Worm (Caenorhabditis elegans) whole organism, L4/young adult: ENCODE results near the gene R144.3.

ENCODE experiments used
- W03F9.2 ChIP-seq: fragments of 150-350 bp; optimal IDR thresholded peaks from 2 replicates; lab custom pipeline; 2014; ENCODE audit warnings: missing biosample characterization, missing genetic modification characterization
- dao-5 ChIP-seq: sonication (generic microtip); optimal IDR thresholded peaks from 2 replicates; lab custom pipeline; 2016; ENCODE audit warnings: missing genotype, missing genetic modification characterization, moderate library complexity, missing compliant biosample characterization
- him-1 ChIP-seq: sonication (generic microtip); optimal IDR thresholded peaks from 2 replicates; lab custom pipeline; 2016; ENCODE audit warnings: missing genotype, missing genetic modification reagents, missing genetic modification characterization, missing compliant biosample characterization

The R144.3 gene

DNA sequence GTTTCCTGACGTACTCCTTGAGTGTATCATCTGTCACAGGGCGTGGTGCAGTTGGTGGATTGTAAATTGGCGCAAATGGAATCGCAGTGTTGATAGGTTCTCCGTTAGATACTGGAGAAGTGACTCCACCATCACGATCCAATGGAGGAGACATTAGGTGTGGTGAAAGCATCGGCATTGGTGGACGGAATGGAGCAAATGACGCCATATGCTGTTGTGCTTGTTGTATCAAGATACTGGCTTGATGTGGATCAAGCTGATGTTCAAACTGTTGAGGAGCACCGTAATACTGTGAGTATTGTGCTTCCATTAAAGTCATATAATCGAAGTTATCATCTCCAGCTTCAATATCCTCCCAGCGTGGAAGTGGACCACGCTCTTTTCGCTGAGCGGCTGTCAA lies 9.3 kb upstream of the R144.3 start:
- TF ChIP-seq him-1 (tag; lab: Kevin White, UChicago): no peak
- no peak for TF ChIP-seq W03F9.2
- TF ChIP-seq dao-5: no peak

DNA sequence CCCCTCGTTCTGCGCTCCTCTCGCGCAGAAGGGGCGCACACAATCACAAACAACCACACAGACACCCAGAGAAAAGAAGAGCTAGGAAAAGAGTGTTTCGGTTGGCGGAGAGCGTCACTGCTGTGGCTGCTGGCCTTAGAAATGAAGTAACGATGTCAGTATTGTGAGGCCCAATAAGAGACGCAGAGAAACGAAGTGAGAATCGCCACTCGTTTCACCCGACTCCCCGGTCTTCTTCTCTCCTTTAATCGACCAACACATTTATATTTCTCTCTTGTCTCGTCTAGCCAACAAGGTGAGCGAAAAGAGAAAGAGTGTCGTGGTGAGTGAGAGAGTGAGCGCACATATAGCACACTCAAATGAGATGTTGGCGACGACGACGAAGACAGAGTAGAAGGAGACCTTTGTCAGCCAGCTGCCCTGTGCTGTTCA lies 7.9 kb upstream of the R144.3 start:
- TF ChIP-seq dao-5: no peak
- TF ChIP-seq him-1 (tag; lab: Kevin White, UChicago): peak; percentile 67
- TF ChIP-seq W03F9.2: peak; percentile 57

DNA sequence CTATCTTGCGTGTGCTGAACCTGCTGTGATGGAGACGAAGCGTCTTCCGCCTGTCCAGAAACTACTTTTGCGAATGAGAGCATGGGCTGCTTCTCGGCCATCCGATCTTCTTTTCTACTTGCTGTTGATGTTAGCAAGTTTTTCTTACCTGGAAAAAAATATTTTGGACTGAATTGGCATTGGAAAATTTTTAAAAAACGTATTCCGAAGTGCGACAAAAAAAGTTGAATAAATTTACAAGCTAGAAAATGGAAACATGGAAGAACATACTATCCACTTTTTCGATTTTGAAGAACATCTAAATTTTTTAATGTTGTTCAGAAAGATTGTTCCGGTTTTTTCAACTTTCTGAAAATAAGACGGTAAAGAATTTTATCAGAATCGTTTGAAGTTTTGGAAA lies 4.2 kb upstream of the R144.3 start, which contains the start of gene larp-1:
Gene larp-1 (minus strand): TSS at position 101 of the 400 bp plus-strand sequence.
- TF ChIP-seq dao-5: no peak
- TF ChIP-seq W03F9.2: no peak
- no peak for TF ChIP-seq him-1 (tag; lab: Kevin White, UChicago)

DNA sequence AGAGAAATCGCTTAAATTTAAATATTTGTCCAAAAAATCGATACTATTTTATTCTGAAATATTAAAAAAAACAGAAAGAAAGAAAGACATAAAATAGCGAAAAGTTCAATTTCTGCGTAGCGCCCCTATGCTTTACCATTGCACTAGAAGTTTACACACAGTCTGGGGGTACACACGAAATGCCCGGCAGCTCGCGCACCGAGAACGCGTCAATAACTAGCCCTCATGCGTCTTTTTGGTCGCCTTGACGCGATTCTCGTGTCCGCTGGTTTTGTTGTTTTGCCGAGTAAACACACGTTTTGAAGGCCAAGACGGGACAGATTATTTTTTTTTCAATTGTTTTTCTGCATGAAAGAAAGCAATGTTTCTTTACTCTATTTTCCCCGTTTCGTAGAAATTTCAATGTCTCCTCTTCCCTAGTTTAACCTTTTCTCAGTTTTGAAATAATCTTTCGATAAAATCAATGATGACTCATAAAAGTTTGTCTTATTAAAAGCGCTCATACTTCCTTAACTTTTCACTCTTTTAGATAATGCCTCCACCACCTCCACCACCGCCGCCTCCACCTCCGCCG lies 3.6 kb upstream of the R144.3 start, which contains the start of gene wip-1:
Gene wip-1 (plus strand): TSS at position 524 of the 574 bp plus-strand sequence.
- peak; percentile 72 for TF ChIP-seq dao-5
- TF ChIP-seq W03F9.2: peak; percentile 98
- peak; percentile 98 for TF ChIP-seq him-1 (tag; lab: Kevin White, UChicago)

DNA sequence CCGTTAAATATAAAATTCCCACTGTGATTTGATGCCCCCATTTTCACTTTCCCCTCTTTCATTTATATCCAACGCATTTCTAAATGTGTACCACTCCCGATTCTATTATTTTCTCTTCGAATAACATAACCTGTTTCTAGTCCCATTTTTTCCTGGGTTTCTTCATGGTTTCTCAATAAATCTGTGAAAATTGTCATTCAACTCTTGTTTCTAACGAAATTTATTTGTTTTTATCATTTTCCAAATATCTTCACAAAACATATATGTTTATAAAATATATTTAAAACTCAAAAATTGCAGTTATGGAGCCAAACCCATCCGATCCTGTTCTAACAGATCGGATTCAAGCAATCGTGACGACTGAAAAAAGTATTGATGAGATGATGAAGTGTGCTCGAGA lies 865 bp upstream of the R144.3 start, which contains the start of gene mdt-11:
Gene mdt-11 (plus strand): TSS at position 301 of the 400 bp plus-strand sequence.
- TF ChIP-seq dao-5: no peak
- TF ChIP-seq him-1 (tag; lab: Kevin White, UChicago): no peak

DNA sequence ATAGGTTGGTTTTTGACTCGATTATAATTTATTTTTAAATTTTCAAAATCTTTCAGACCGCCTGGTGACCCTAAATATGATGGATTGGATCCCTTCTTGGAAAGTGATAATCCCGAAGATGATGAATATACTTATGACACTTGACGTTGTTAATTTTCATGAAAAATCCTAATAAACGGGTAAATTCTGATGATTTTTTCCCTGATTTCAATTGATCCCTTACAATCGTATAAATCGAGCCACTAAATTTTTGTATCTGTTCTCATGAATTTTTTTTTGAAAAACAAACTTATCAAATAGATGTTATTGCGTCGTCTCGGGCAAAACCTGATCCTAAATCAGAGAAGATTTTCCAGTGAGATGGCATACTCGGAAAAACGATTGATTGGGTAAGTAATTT lies 1.2 kb downstream of the R144.3 start, which contains the start of gene R144.13:
Gene R144.13 (plus strand): TSS at position 301 of the 400 bp plus-strand sequence.
- TF ChIP-seq dao-5: no peak
- no peak for TF ChIP-seq him-1 (tag; lab: Kevin White, UChicago)
- TF ChIP-seq W03F9.2: no peak

DNA sequence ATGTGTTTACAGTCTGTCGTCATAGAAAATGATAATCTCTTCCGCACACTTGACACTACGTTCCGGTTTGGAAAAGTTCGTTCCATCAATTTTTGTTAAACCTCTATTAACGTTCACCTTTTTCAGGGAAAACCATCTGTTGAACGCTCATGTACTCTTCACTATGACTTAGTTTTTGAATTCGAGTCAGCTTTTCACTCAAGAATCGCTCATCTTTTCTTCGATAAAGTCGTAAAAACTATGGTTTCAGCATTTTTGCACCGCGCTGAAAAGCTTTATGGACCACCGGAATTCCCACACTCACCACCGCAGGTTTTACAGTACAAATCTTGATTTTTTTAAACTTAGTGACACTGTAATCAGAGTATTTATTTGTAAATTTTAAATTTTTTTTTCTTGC lies 1.9 kb downstream of the R144.3 start:
- TF ChIP-seq W03F9.2 (no peak), him-1 (tag; lab: Kevin White, UChicago) (no peak), dao-5 (no peak)

DNA sequence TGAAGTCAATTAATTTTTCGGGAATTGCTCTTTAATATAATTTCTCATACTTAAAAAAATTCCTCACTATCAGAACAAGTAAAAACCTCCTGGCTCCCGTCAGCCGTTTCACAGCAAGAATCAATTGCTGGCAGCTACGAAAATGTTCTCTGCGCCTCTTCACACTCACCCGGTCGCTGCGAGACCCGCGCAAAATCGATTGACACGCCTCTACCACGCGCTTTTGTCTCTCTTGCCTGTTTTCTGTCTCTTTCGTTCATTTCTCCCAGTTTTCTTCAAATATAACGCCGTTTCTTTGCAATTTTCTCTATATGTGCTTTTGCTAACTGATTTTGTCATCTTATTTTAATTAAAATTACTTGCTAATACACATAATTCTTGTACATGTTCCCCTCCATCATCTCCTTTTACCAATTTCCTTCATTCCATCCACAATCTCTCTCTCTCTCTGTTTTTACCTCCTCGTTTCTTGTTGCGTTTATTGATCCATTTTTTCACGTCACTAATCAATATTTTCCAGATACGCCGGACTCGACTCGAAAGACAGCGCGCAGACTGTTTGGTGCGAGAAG lies 2.7 kb downstream of the R144.3 start, which contains the start of gene pcf-11:
Gene pcf-11 (plus strand): TSS at position 522 of the 572 bp plus-strand sequence.
- TF ChIP-seq dao-5 (no peak), him-1 (tag; lab: Kevin White, UChicago) (no peak), W03F9.2 (peak; percentile 34)

DNA sequence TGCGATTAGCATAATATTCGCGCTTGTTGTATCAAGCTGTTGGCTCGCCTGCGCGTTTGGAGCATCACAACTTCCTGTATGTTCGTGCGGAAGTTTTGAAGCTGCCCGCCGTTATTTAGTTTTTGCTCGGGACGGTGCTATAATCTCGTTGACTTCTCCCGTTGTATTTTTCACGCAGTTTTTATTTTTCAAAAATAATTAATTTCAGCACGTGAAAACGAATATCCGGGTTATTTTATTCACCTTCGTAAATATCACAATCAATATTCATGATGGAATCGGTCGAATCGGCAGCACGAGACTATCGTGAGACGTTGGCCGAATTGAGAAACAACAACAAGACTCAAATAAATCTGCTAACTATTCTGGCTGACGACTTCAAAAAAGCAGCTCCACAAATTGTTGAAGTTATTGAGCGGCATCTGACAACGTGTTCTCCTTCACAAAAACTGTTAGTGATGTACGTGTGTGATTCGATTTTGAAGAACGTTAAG lies 3.4 kb downstream of the R144.3 start:
- no peak for TF ChIP-seq dao-5
- TF ChIP-seq him-1 (tag; lab: Kevin White, UChicago): no peak
- no peak for TF ChIP-seq W03F9.2

DNA sequence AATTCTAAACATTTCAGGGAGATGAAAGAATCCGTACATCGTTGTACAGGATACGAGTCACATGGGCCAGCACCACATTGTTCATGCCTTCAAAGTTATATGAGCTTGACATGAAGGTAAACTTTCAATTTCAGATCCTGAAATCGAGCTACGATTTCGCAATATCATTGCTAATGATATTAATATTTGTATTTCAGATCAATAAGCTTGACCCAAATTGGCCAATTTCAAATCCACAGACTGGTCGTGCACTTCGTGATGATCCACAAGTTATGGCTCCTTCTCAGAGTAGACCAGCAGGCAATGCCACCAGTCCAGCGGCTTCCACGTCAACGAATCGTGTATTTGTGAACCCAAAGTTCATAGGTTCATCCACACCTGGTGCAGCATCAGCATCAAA lies 4.6 kb downstream of the R144.3 start:
- TF ChIP-seq dao-5 (no peak), him-1 (tag; lab: Kevin White, UChicago) (no peak), W03F9.2 (no peak)

DNA sequence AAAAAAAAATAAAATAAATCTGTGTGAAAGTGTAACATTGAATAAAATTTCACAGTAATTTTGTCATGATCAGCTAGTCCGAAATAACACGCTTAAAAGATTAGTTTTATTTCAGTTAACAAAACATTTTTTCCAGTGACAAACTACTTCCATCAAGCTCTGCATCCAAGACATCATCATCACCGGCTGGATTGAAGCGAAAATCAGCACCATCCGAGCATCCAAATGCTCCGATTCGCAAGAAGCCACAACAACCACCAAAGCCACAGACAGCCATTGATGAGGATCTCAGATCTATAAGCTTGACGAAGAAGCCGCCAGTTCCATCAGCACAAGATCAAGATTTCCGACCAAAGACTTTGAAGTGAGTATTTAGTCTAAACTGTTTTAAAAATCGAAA lies 5.4 kb downstream of the R144.3 start:
- TF ChIP-seq dao-5 (no peak), W03F9.2 (no peak), him-1 (tag; lab: Kevin White, UChicago) (no peak)

DNA sequence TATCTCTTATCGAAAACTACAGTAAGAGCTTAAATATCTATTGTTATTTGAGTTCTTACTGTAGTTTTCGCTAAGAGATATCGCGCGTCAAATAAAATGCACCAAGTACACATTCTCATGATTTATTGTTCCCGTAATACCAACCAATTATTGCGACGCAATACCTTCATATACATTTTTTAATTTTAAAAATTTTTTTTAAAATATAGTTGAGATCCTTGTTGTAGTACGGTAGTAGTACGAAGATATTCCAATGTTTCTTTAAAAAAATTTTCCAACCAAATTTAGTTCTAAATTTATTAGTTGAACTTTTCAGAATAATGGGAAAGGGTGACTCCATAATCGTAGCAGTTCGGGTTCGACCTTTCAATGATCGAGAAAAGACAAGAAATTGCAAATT lies 8.8 kb downstream of the R144.3 start, which contains the start of gene klp-6:
Gene klp-6 (plus strand): TSS at position 301 of the 400 bp plus-strand sequence.
- no peak for TF ChIP-seq him-1 (tag; lab: Kevin White, UChicago)
- no peak for TF ChIP-seq W03F9.2
- no peak for TF ChIP-seq dao-5

DNA sequence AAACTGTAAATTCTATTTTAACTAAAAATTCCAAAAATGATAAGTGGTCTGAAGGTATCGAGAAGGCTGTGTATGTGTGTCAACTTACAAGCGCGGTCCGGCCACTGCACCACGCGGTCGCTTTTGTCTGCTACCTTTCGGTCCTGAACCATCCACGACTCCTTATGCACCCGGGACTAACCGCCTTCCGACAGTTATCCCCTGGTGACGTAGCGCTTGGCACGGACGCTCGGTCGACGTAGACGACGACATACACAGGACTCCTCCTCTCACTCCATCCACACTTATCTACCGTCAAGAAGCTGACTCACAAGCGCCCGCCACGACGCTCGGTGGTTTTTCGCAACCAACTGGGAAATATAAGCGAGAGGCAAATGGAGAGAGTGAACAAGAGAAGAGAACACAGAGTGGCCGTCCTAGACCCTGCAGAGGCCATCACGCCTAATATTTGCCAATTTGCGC lies 9.6 kb downstream of the R144.3 start:
- TF ChIP-seq him-1 (tag; lab: Kevin White, UChicago) (peak; percentile 81), dao-5 (peak; percentile 78)

DNA sequence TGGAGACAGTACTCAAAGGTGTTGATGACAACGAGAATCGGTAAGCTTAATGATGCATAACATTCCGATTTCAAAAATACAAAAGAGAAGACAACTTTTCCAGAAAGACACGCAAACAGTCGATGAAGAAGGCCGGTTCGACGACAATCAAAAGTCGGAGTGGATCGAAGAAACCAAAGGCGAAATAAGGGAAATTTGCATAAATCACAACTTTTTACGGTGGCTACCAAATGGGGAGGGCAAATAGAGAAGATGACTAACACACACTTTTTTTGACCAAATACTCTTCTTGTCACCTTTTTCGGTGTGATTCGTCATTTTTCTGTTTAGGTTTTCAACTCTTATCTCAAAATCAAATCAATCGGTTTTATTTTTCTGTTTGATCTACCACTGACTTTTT lies 14.4 kb downstream of the R144.3 start, which contains the start of gene C45G9.6:
Gene C45G9.6 (plus strand): TSS at position 301 of the 400 bp plus-strand sequence.
- TF ChIP-seq him-1 (tag; lab: Kevin White, UChicago): no peak
- TF ChIP-seq W03F9.2: no peak
- no peak for TF ChIP-seq dao-5

DNA sequence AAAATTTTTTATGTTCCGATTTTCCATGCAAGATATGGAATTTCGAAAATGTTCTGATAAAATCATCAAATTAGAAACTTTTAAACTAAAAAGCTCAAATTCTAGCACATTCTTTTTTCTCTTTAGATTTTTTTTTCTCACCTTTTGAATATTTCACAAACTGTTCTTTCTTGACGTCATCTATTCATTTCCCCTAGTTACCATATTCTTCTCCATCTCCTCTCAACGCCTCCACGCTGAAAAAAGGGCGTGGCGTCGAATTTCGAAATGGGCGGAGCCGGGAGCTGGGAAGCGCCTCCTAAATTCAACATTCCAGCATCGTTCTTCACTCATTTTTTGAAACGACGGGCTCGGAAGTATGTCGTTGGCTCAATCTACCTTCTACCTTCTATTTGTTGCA lies 20.3 kb downstream of the R144.3 start, which contains the start of gene nlp-43:
Gene nlp-43 (plus strand): TSS at position 301 of the 400 bp plus-strand sequence.
- TF ChIP-seq W03F9.2 (no peak), dao-5 (no peak)
